Worm (Caenorhabditis elegans) whole organism, early embryonic: ENCODE measurements around the gene Y37D8A.19.

Source experiments
- ama-1 ChIP-seq: fragments of 150-350 bp; optimal IDR thresholded peaks from 2 replicates; lab custom pipeline; 2014
- ceh-13 ChIP-seq: fragments of 200-800 bp; sonication (Bioruptor generic); optimal IDR thresholded peaks from 2 replicates; lab custom pipeline; 2018; ENCODE audit warnings: mild to moderate bottlenecking, missing genetic modification characterization, missing compliant biosample characterization
- ceh-36 ChIP-seq: sonication (generic microtip); optimal IDR thresholded peaks from 2 replicates; lab custom pipeline; 2016; ENCODE audit warnings: missing genetic modification characterization, inconsistent platforms, missing compliant biosample characterization
- flt-1 ChIP-seq: fragments of 200-800 bp; sonication (Bioruptor generic); IDR thresholded peaks from 2 replicates; pipeline ENCODE4 v1.3.6; 2022; ENCODE audit warnings: missing genetic modification characterization, missing compliant biosample characterization
- pes-1 ChIP-seq: fragments of 200-800 bp; sonication (Bioruptor generic); IDR thresholded peaks from 2 replicates; pipeline ENCODE4 v1.3.6; 2022; ENCODE audit warnings: missing genetic modification reagents, missing genetic modification characterization, missing compliant biosample characterization
- tra-4 ChIP-seq: sonication (generic microtip); optimal IDR thresholded peaks from 2 replicates; lab custom pipeline; 2017; ENCODE audit warnings: missing genetic modification characterization, missing compliant biosample characterization

ce11 chrIII:12906611-12907037 lies 23.0 kb upstream of the Y37D8A.19 start:
- no peak for TF ChIP-seq ama-1 (lab: Kevin White, UChicago)
- no peak for TF ChIP-seq ceh-13
- TF ChIP-seq pes-1 (GFP tag; lab: Robert Waterston, UW): no peak
- no peak for TF ChIP-seq flt-1
- TF ChIP-seq ceh-36: no peak
- TF ChIP-seq tra-4 (tag; lab: Kevin White, UChicago): no peak
